Fruit fly (Drosophila melanogaster) whole organism, embryonic: ENCODE data around the gene CG3123.
A peak's percentile ranks its signal among the peaks of the same experiment; 100 is the strongest.

ENCODE experiments used
- CG10209 ChIP-seq: fragments of 200-800 bp; sonication (Bioruptor generic); optimal IDR thresholded peaks from 3 replicates; lab custom pipeline; 2017; ENCODE audit warnings: missing biosample characterization, mild to moderate bottlenecking, missing genetic modification characterization, missing genetic modification reagents
- CG10979 ChIP-seq: fragments of 200-800 bp; sonication (Bioruptor generic); optimal IDR thresholded peaks from 2 replicates; lab custom pipeline; 2018; ENCODE audit warnings: missing biosample characterization, mild to moderate bottlenecking, missing genetic modification characterization, moderate library complexity
- CG11085 ChIP-seq: fragments of 200-800 bp; sonication (Bioruptor generic); IDR thresholded peaks from 2 replicates; pipeline ENCODE4 v1.3.6; 2022; ENCODE audit warnings: missing biosample characterization, missing genetic modification characterization
- CG11456 ChIP-seq: fragments of 200-800 bp; sonication (Bioruptor generic); IDR thresholded peaks from 3 replicates; pipeline ENCODE4 v1.3.6; 2022; ENCODE audit warnings: missing biosample characterization, missing genetic modification characterization
- CG11504 ChIP-seq: fragments of 200-800 bp; sonication (Bioruptor generic); optimal IDR thresholded peaks from 3 replicates; lab custom pipeline; 2019; ENCODE audit warnings: missing biosample characterization, mild to moderate bottlenecking, missing genetic modification characterization, moderate library complexity
- CG12744 ChIP-seq: fragments of 200-800 bp; sonication (Bioruptor generic); optimal IDR thresholded peaks from 2 replicates; lab custom pipeline; 2016; ENCODE audit warnings: missing biosample characterization, missing genetic modification characterization
- CG13287 ChIP-seq: fragments of 200-800 bp; sonication (Bioruptor generic); IDR thresholded peaks from 2 replicates; pipeline ENCODE4 v1.3.6; 2022; ENCODE audit warnings: missing biosample characterization, missing genetic modification characterization; ENCODE audit not compliant: partially characterized antibody
- CG13296 ChIP-seq: fragments of 200-800 bp; sonication (Bioruptor generic); optimal IDR thresholded peaks from 3 replicates; lab custom pipeline; 2018; ENCODE audit warnings: missing biosample characterization, mild to moderate bottlenecking, missing genetic modification characterization
- CG14014 ChIP-seq: fragments of 200-800 bp; sonication (Bioruptor generic); IDR thresholded peaks from 2 replicates; pipeline ENCODE4 v1.3.6; 2022; ENCODE audit warnings: missing biosample characterization, missing genetic modification characterization
- CG1603 ChIP-seq: fragments of 200-800 bp; sonication (Bioruptor generic); optimal IDR thresholded peaks from 2 replicates; lab custom pipeline; 2019; ENCODE audit warnings: missing biosample characterization, mild to moderate bottlenecking, missing genetic modification characterization, moderate library complexity
- CG1647 ChIP-seq: fragments of 200-800 bp; sonication (Bioruptor generic); optimal IDR thresholded peaks from 3 replicates; lab custom pipeline; 2016; ENCODE audit warnings: missing biosample characterization, missing genetic modification characterization
- CG1792 ChIP-seq: fragments of 200-800 bp; sonication (Bioruptor generic); optimal IDR thresholded peaks from 2 replicates; lab custom pipeline; 2016; ENCODE audit warnings: missing biosample characterization, missing genetic modification characterization
- CG2129 ChIP-seq: fragments of 200-800 bp; sonication (Bioruptor generic); IDR thresholded peaks from 2 replicates; pipeline ENCODE4 v1.3.6; 2022; ENCODE audit warnings: missing biosample characterization, missing genetic modification characterization; ENCODE audit not compliant: partially characterized antibody
- CG3995 ChIP-seq: fragments of 200-800 bp; sonication (Bioruptor generic); optimal IDR thresholded peaks from 3 replicates; lab custom pipeline; 2016; ENCODE audit warnings: missing biosample characterization, missing genetic modification characterization
- CG5953 ChIP-seq: fragments of 200-800 bp; sonication (Bioruptor generic); IDR thresholded peaks from 2 replicates; pipeline ENCODE4 v1.3.6; 2022; ENCODE audit warnings: missing biosample characterization, missing genetic modification characterization
- CG6683 ChIP-seq: fragments of 200-800 bp; sonication (Bioruptor generic); optimal IDR thresholded peaks from 2 replicates; lab custom pipeline; 2017; ENCODE audit warnings: missing biosample characterization, mild to moderate bottlenecking, missing genetic modification characterization, missing genetic modification reagents
- CG7745 ChIP-seq: fragments of 200-800 bp; sonication (Bioruptor generic); optimal IDR thresholded peaks from 2 replicates; lab custom pipeline; 2018; ENCODE audit warnings: missing biosample characterization, mild to moderate bottlenecking, missing genetic modification characterization, moderate library complexity
- CG7928 ChIP-seq: fragments of 200-800 bp; sonication (Bioruptor generic); optimal IDR thresholded peaks from 2 replicates; lab custom pipeline; 2017; ENCODE audit warnings: missing biosample characterization, mild to moderate bottlenecking, missing genetic modification characterization
- CG8281 ChIP-seq: fragments of 200-800 bp; sonication (Bioruptor generic); optimal IDR thresholded peaks from 2 replicates; lab custom pipeline; 2018; ENCODE audit warnings: missing biosample characterization, mild to moderate bottlenecking, missing genetic modification characterization, moderate library complexity
- CG8924 ChIP-seq: fragments of 200-800 bp; optimal IDR thresholded peaks from 3 replicates; lab custom pipeline; 2019; ENCODE audit warnings: missing biosample characterization, mild to moderate bottlenecking, missing genetic modification characterization, moderate library complexity
- CG9727 ChIP-seq: fragments of 200-800 bp; sonication (Bioruptor generic); optimal IDR thresholded peaks from 3 replicates; lab custom pipeline; 2017; ENCODE audit warnings: missing biosample characterization, mild to moderate bottlenecking, missing genetic modification characterization
- Dip2 ChIP-seq: fragments of 200-800 bp; sonication (Bioruptor generic); IDR thresholded peaks from 2 replicates; pipeline ENCODE4 v1.3.6; 2022; ENCODE audit warnings: missing biosample characterization, missing genetic modification characterization
- Dp ChIP-seq: fragments of 200-800 bp; sonication (Bioruptor generic); optimal IDR thresholded peaks from 2 replicates; lab custom pipeline; 2018; ENCODE audit warnings: missing biosample characterization, mild to moderate bottlenecking, missing genetic modification characterization, moderate library complexity
- Fer1 ChIP-seq: fragments of 200-800 bp; sonication (Bioruptor generic); optimal IDR thresholded peaks from 2 replicates; lab custom pipeline; 2017; ENCODE audit warnings: missing biosample characterization, mild to moderate bottlenecking, missing genetic modification characterization
- Hr39 ChIP-seq: fragments of >200 bp; optimal IDR thresholded peaks from 2 replicates; lab custom pipeline; 2017
- Hr78 ChIP-seq, 2 experiments: fragments of 200-800 bp in 1 of 2; fragments of >200 bp in 1 of 2; sonication (Bioruptor generic) in 1 of 2; optimal IDR thresholded peaks; 2 replicates each; lab custom pipeline; 2017 to 2019; ENCODE audit warnings: missing biosample characterization in 2 of 2, missing genetic modification characterization in 2 of 2, mild to moderate bottlenecking in 1 of 2, moderate library complexity in 1 of 2
- Meics ChIP-seq: fragments of 200-800 bp; sonication (Bioruptor generic); optimal IDR thresholded peaks from 2 replicates; lab custom pipeline; 2017; ENCODE audit warnings: missing biosample characterization, mild to moderate bottlenecking, missing genetic modification characterization
- Myb ChIP-seq: fragments of 200-800 bp; sonication (Bioruptor generic); optimal IDR thresholded peaks from 2 replicates; lab custom pipeline; 2016; ENCODE audit warnings: missing biosample characterization, missing genetic modification characterization
- Optix ChIP-seq: fragments of 200-800 bp; sonication (Bioruptor generic); IDR thresholded peaks from 3 replicates; pipeline ENCODE4 v1.3.6; 2022; ENCODE audit warnings: missing biosample characterization, missing genetic modification characterization
- Taf1 ChIP-seq: fragments of 200-800 bp; sonication (Bioruptor generic); IDR thresholded peaks from 2 replicates; pipeline ENCODE4 v1.3.6; 2022; ENCODE audit warnings: missing biosample characterization, missing genetic modification characterization
- Xbp1 ChIP-seq: fragments of 200-800 bp; sonication (Bioruptor generic); optimal IDR thresholded peaks from 3 replicates; lab custom pipeline; 2016; ENCODE audit warnings: missing biosample characterization, mild to moderate bottlenecking, missing genetic modification characterization
- bbx ChIP-seq: fragments of 200-800 bp; sonication (Bioruptor generic); IDR thresholded peaks from 2 replicates; pipeline ENCODE4 v1.3.6; 2022; ENCODE audit warnings: missing biosample characterization, missing genetic modification characterization; ENCODE audit not compliant: partially characterized antibody
- crc ChIP-seq: fragments of 200-800 bp; sonication (Bioruptor generic); optimal IDR thresholded peaks from 2 replicates; lab custom pipeline; 2016; ENCODE audit warnings: missing biosample characterization, missing genetic modification characterization
- h ChIP-seq: fragments of >200 bp; optimal IDR thresholded peaks from 2 replicates; lab custom pipeline; 2017
- insv ChIP-seq, 2 experiments: fragments of 200-800 bp; sonication (Bioruptor generic); optimal IDR thresholded peaks; 3 replicates each; lab custom pipeline; 2016 to 2018; ENCODE audit warnings: missing biosample characterization in 2 of 2, missing genetic modification characterization in 2 of 2
- lov ChIP-seq, 2 experiments: fragments of 200-800 bp in 1 of 2; fragments of >200 bp in 1 of 2; sonication (Bioruptor generic) in 1 of 2; IDR thresholded peaks in 1 of 2; optimal IDR thresholded peaks in 1 of 2; 2 replicates in 1 of 2; 3 replicates in 1 of 2; pipeline versions ENCODE4 v1.3.6 to Lab custom; 2017 to 2022; ENCODE audit warnings: missing biosample characterization in 1 of 2, missing genetic modification characterization in 1 of 2
- mirr ChIP-seq: fragments of 200-800 bp; sonication (Bioruptor generic); optimal IDR thresholded peaks from 3 replicates; lab custom pipeline; 2018; ENCODE audit warnings: missing biosample characterization, mild to moderate bottlenecking, missing genetic modification characterization
- pan ChIP-seq, 4 experiments: fragments of >200 bp in 3 of 4; fragments of 200-800 bp in 1 of 4; sonication (Bioruptor generic) in 1 of 4; optimal IDR thresholded peaks in 3 of 4; IDR thresholded peaks in 1 of 4; 2 replicates each; pipeline versions ENCODE4 v1.3.6 to Lab custom; 2017 to 2022; ENCODE audit warnings: missing biosample characterization in 2 of 4, missing genetic modification characterization in 2 of 4, mixed read lengths in 1 of 4
- psq ChIP-seq: fragments of 200-800 bp; sonication (Bioruptor generic); optimal IDR thresholded peaks from 2 replicates; lab custom pipeline; 2017; ENCODE audit warnings: missing biosample characterization, missing genetic modification characterization
- pzg ChIP-seq: fragments of 200-800 bp; sonication (Bioruptor generic); optimal IDR thresholded peaks from 3 replicates; lab custom pipeline; 2018; ENCODE audit warnings: missing biosample characterization, mild to moderate bottlenecking, missing genetic modification characterization, moderate library complexity
- repo ChIP-seq: fragments of 200-800 bp; sonication (Bioruptor generic); optimal IDR thresholded peaks from 2 replicates; lab custom pipeline; 2016; ENCODE audit warnings: missing biosample characterization, missing genetic modification characterization
- sna ChIP-seq: fragments of 200-800 bp; sonication (Bioruptor generic); IDR thresholded peaks from 2 replicates; pipeline ENCODE4 v1.3.6; 2022; ENCODE audit warnings: missing biosample characterization, missing genetic modification characterization; ENCODE audit not compliant: partially characterized antibody
- tio ChIP-seq: fragments of 200-800 bp; sonication (Bioruptor generic); optimal IDR thresholded peaks from 2 replicates; lab custom pipeline; 2017; ENCODE audit warnings: missing biosample characterization, missing genetic modification characterization, inconsistent platforms
- tll ChIP-seq, 2 experiments: fragments of 200-800 bp in 1 of 2; fragments of >200 bp in 1 of 2; sonication (Bioruptor generic) in 1 of 2; optimal IDR thresholded peaks; 2 replicates each; lab custom pipeline; 2017 to 2019; ENCODE audit warnings: missing biosample characterization in 2 of 2, missing genetic modification characterization in 2 of 2, mild to moderate bottlenecking in 1 of 2, moderate library complexity in 1 of 2
- tx ChIP-seq: fragments of 200-800 bp; sonication (Bioruptor generic); optimal IDR thresholded peaks from 2 replicates; lab custom pipeline; 2016; ENCODE audit warnings: missing biosample characterization, missing genetic modification characterization
- unc-4 ChIP-seq: fragments of 200-800 bp; sonication (Bioruptor generic); IDR thresholded peaks from 2 replicates; pipeline ENCODE4 v1.3.6; 2022; ENCODE audit warnings: missing biosample characterization, missing genetic modification characterization; ENCODE audit not compliant: partially characterized antibody
- wek ChIP-seq: fragments of 200-800 bp; sonication (Bioruptor generic); optimal IDR thresholded peaks from 3 replicates; lab custom pipeline; 2018; ENCODE audit warnings: missing biosample characterization, mild to moderate bottlenecking, missing genetic modification characterization, moderate library complexity
- yki ChIP-seq: fragments of >200 bp; optimal IDR thresholded peaks from 3 replicates; lab custom pipeline; 2018
- zen2 ChIP-seq: fragments of 200-800 bp; sonication (Bioruptor generic); IDR thresholded peaks from 3 replicates; pipeline ENCODE4 v1.3.6; 2022; ENCODE audit warnings: missing biosample characterization, missing genetic modification characterization; ENCODE audit not compliant: partially characterized antibody

Gene CG3123

DNA sequence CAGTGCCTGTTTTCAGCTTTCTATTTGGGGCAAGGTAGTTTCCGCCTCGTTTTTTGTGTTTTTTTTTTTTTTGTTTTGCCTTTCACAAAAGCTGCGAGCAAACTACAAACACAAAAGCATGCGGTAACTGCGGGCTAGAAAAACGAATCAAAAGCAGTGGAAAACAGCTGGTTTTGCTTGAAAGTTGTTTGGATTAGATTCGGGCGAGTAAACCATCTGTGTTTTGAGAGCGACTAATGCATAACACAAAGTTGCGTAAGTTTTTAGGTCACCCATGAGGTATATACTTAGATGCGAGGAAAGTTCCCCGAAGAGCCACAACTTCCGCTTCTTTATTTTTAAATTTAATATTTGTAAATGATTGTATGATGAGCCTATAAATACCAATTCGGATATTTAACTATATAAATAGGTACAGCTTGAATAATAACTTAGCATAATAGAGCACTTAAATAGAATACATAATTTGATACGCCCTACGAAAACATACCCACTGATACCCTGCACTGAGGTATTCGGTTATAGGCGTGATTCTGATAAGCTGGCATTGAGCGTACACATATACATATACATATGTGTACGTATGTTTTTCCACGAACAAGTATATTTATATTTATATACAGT, 47.1 kb upstream of the CG3123 start (continued):
- no peak for TF ChIP-seq CG5953 (GFP tag; lab: Robert Waterston, UW)
- TF ChIP-seq CG8924, result peak; percentile 41
- TF ChIP-seq Taf1 (GFP tag; lab: Robert Waterston, UW), result no peak
- peak; percentile 50 for TF ChIP-seq CG11504 (tag; lab: Kevin White, UChicago)
- no peak for TF ChIP-seq sna
- no peak for TF ChIP-seq repo (GFP tag; lab: Kevin White, UChicago)
- TF ChIP-seq bbx (GFP tag; lab: Robert Waterston, UW), result no peak
- no peak for TF ChIP-seq CG7928 (GFP tag; lab: Kevin White, UChicago)
- no peak for TF ChIP-seq CG9727
- no peak for TF ChIP-seq h (lab: Kevin White, UChicago)
- TF ChIP-seq tx (GFP tag; lab: Kevin White, UChicago), result no peak
- TF ChIP-seq mirr (GFP tag; lab: Kevin White, UChicago), result peak; percentile 53
- no peak for TF ChIP-seq CG3995 (GFP tag; lab: Kevin White, UChicago)
- peak; percentile 67 for TF ChIP-seq CG10209 (GFP tag; lab: Kevin White, UChicago)
- peak; percentile 18 for TF ChIP-seq Xbp1 (GFP tag; lab: Kevin White, UChicago)
- no peak for TF ChIP-seq CG11085
- no peak for TF ChIP-seq CG8281 (tag; lab: Kevin White, UChicago)
- no peak for TF ChIP-seq zen2 (GFP tag; lab: Robert Waterston, UW)
- TF ChIP-seq CG1647, result no peak
- no peak for TF ChIP-seq insv (GFP tag; optimal IDR thresholded peaks at IDR 0.05; lab: Kevin White, UChicago)
- TF ChIP-seq unc-4, result no peak
- no peak for TF ChIP-seq pzg (GFP tag; lab: Kevin White, UChicago)
- no peak for TF ChIP-seq Dp (GFP tag; lab: Kevin White, UChicago)
- TF ChIP-seq Optix (GFP tag; lab: Robert Waterston, UW), result no peak
- no peak for TF ChIP-seq crc (GFP tag; lab: Kevin White, UChicago)
- TF ChIP-seq tll (GFP tag; optimal IDR thresholded peaks at IDR 0.05; lab: Kevin White, UChicago), result no peak
- TF ChIP-seq pan (optimal IDR thresholded peaks at IDR 0.05; lab: Kevin White, UChicago), result no peak
- peak in 1 of 2 experiments; percentile 63 for TF ChIP-seq pan (GFP tag; optimal IDR thresholded peaks at IDR 0.05 in 1 of 2, IDR thresholded peaks at IDR 0.05 in 1 of 2)
- TF ChIP-seq CG1603, result no peak
- TF ChIP-seq CG14014, result peak; percentile 65; the same call in 1 of the 2 replicates
- TF ChIP-seq tio (GFP tag; lab: Kevin White, UChicago), result no peak
- no peak for TF ChIP-seq CG12744 (GFP tag; lab: Kevin White, UChicago)
- TF ChIP-seq Dip2, result no peak
- no peak for TF ChIP-seq wek (GFP tag; lab: Kevin White, UChicago)
- no peak for TF ChIP-seq CG7745 (tag; lab: Kevin White, UChicago)
- peak; percentile 56 for TF ChIP-seq Fer1 (GFP tag; lab: Kevin White, UChicago)
- peak; percentile 46 for TF ChIP-seq Meics (GFP tag; lab: Kevin White, UChicago)
- no peak for TF ChIP-seq Myb
- 0 out of 2 replicates have a peak, but pooled peaks have one; percentile 12 for TF ChIP-seq CG13287 (GFP tag; lab: Robert Waterston, UW)
- TF ChIP-seq CG2129 (GFP tag; lab: Robert Waterston, UW), result no peak
- no peak for TF ChIP-seq yki (lab: Kevin White, UChicago)
- no peak for TF ChIP-seq Hr78 (GFP tag; optimal IDR thresholded peaks at IDR 0.05; lab: Kevin White, UChicago)
- peak; percentile 21 for TF ChIP-seq CG6683 (GFP tag; lab: Kevin White, UChicago)
- TF ChIP-seq Hr39 (lab: Kevin White, UChicago), result no peak
- TF ChIP-seq lov (optimal IDR thresholded peaks at IDR 0.05; lab: Kevin White, UChicago), result no peak
- TF ChIP-seq lov (GFP tag; IDR thresholded peaks at IDR 0.05; lab: Robert Waterston, UW), result no peak
- peak; percentile 55; the same call in 1 of the 3 replicates for TF ChIP-seq CG11456
- no peak for TF ChIP-seq CG1792 (GFP tag; lab: Kevin White, UChicago)
- TF ChIP-seq CG13296 (GFP tag; lab: Kevin White, UChicago), result peak; percentile 55
- TF ChIP-seq CG10979 (tag; lab: Kevin White, UChicago), result no peak
- TF ChIP-seq psq, result no peak
